Worm (Caenorhabditis elegans): ENCODE data around the gene F41G3.5.

DNA sequence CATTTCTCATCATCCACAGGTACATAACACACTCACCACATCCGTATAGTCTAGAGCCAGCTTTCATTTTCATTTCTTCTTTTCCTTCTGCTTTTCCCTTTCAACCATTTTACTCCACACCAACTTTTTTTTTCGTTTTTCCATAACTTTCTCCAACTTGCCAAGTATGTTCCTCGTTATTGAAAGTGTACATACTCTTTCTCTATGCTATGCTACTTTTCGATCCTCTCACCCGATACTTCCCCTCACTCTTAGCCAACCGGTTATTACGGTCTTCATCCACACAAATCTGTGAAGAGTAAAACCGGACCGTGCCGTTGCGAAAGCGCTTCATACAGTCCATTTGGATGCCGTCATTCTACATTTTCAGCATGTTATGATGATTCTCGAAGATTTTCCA lies 45.4 kb downstream of the F41G3.5 start, which contains the start of gene T13C2.2:
- TF ChIP-seq him-1 (tag; optimal IDR thresholded peaks at IDR 0.05) (no peak), dao-5 (tag; optimal IDR thresholded peaks at IDR 0.05) (no peak), W03F9.2 (tag; optimal IDR thresholded peaks at IDR 0.05) (no peak)

Data from whole organism, L4/young adult.